Comparison of ENCODE assay signal across 3 fruit fly cellular contexts in the genomic region with DNA sequence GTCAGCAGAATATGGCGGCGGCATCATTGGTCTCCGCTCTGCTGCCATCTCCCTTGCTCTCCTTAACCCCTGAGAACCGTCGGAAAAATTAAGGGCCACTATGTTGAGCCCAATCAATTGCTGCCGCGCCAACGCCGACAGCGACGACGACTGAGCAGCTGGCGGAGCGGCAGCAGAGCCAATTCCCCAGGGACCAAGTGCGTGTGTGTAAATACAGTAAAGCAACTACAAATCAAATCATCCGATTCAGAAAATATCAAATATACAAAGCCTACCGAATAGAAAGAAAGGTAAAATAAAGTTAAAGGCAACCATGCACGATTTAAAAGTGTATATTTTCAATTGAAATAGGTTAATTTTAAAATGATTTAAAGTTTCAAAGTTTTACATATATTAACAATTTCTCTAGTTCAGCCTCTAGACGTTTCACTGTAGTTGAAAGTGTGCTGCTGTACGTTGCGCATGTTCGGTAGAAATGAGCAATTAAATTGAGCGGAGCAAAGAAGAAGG.
TF ChIP-seq lines count a peak whose summit lies in the region.

No protein-coding gene starts in this region.

TF ChIP-seq in whole organism, embryonic, 481 proteins besides CTCF, POLR2A, EP300 and RAD21 (continued from another document and continues in another):
- TF ChIP-seq maf-S (GFP tag; optimal IDR thresholded peaks at IDR 0.05; lab: Kevin White, UChicago) (peak; percentile 43), dysf (GFP tag; IDR thresholded peaks at IDR 0.05; lab: Robert Waterston, UW) (peak; percentile 73), CrebB (tag; optimal IDR thresholded peaks at IDR 0.05; lab: Kevin White, UChicago) (peak; percentile 27), CG4282 (GFP tag; optimal IDR thresholded peaks at IDR 0.05; lab: Kevin White, UChicago) (no peak), cg (GFP tag; optimal IDR thresholded peaks at IDR 0.05; lab: Kevin White, UChicago) (peak; percentile 32), CG1602 (GFP tag; optimal IDR thresholded peaks at IDR 0.05; lab: Kevin White, UChicago) (peak; percentile 8), cato (GFP tag; optimal IDR thresholded peaks at IDR 0.05; lab: Kevin White, UChicago; ENCODE audit: borderline replicate concordance) (no peak), CG13123 (GFP tag; optimal IDR thresholded peaks at IDR 0.05; lab: Kevin White, UChicago) (no peak), ewg (GFP tag; optimal IDR thresholded peaks at IDR 0.05; lab: Kevin White, UChicago) (peak; percentile 70), yki (optimal IDR thresholded peaks at IDR 0.05; lab: Kevin White, UChicago) (no peak), Hey (tag; optimal IDR thresholded peaks at IDR 0.05; lab: Kevin White, UChicago) (peak; percentile 12), fu2 (GFP tag; optimal IDR thresholded peaks at IDR 0.05; lab: Kevin White, UChicago) (no peak), sisA (GFP tag; IDR thresholded peaks at IDR 0.05; lab: Robert Waterston, UW) (peak; percentile 56; the same call in 1 of the 2 replicates), CG17328 (GFP tag; IDR thresholded peaks at IDR 0.05; lab: Robert Waterston, UW) (0 out of 2 replicates have a peak, but pooled peaks have one; percentile 19), CG8924 (tag; optimal IDR thresholded peaks at IDR 0.05; lab: Kevin White, UChicago) (peak; percentile 65), CG7556 (GFP tag; optimal IDR thresholded peaks at IDR 0.05; lab: Kevin White, UChicago) (peak; percentile 80), ken (GFP tag; IDR thresholded peaks at IDR 0.05; lab: Robert Waterston, UW) (peak; percentile 56; the same call in 2 of the 3 replicates), salm (tag; optimal IDR thresholded peaks at IDR 0.05; lab: Kevin White, UChicago) (peak; percentile 22), lab (GFP tag; optimal IDR thresholded peaks at IDR 0.05; lab: Kevin White, UChicago) (peak; percentile 85), pum (GFP tag; optimal IDR thresholded peaks at IDR 0.05; lab: Kevin White, UChicago) (peak; percentile 49), CG10147 (GFP tag; optimal IDR thresholded peaks at IDR 0.05; lab: Kevin White, UChicago) (peak; percentile 61), CG18262 (tag; optimal IDR thresholded peaks at IDR 0.05; lab: Kevin White, UChicago) (peak; percentile 62), CG14710 (tag; optimal IDR thresholded peaks at IDR 0.05; lab: Kevin White, UChicago) (peak; percentile 63), Mad (GFP tag; optimal IDR thresholded peaks at IDR 0.05; lab: Kevin White, UChicago) (peak; percentile 27), CG34376 (GFP tag; optimal IDR thresholded peaks at IDR 0.05; lab: Kevin White, UChicago) (peak; percentile 5), CG11504 (tag; optimal IDR thresholded peaks at IDR 0.05; lab: Kevin White, UChicago) (peak; percentile 71), CG4404 (GFP tag; IDR thresholded peaks at IDR 0.05; lab: Robert Waterston, UW) (peak; percentile 38; the same call in 1 of the 2 replicates), CG12155 (GFP tag; optimal IDR thresholded peaks at IDR 0.05; lab: Kevin White, UChicago) (peak; percentile 41), Adf1 (GFP tag; IDR thresholded peaks at IDR 0.05; lab: Robert Waterston, UW) (peak; percentile 87), CG32532 (GFP tag; IDR thresholded peaks at IDR 0.05; lab: Robert Waterston, UW) (peak; percentile 58; the same call in 1 of the 2 replicates), CG6854 (GFP tag; optimal IDR thresholded peaks at IDR 0.05; lab: Kevin White, UChicago) (peak; percentile 41), dmrt99B (tag; optimal IDR thresholded peaks at IDR 0.05; lab: Kevin White, UChicago) (peak; percentile 71), CG6683 (GFP tag; optimal IDR thresholded peaks at IDR 0.05; lab: Kevin White, UChicago) (peak; percentile 64), wdn (GFP tag; IDR thresholded peaks at IDR 0.05; lab: Robert Waterston, UW) (0 out of 2 replicates have a peak, but pooled peaks have one; percentile 16), Fer1 (GFP tag; optimal IDR thresholded peaks at IDR 0.05; lab: Kevin White, UChicago) (peak; percentile 78), sens-2 (GFP tag; IDR thresholded peaks at IDR 0.05; lab: Robert Waterston, UW) (no peak), Eip74EF (GFP tag; optimal IDR thresholded peaks at IDR 0.05; lab: Kevin White, UChicago) (peak in 1 of 2 experiments; percentile 53), CG43689 (GFP tag; IDR thresholded peaks at IDR 0.05; lab: Robert Waterston, UW) (no peak), ro (GFP tag; IDR thresholded peaks at IDR 0.05; lab: Robert Waterston, UW) (no peak), crc (GFP tag; optimal IDR thresholded peaks at IDR 0.05; lab: Kevin White, UChicago) (peak; percentile 15)

TF ChIP-seq in whole organism, prepupa, 60 proteins besides CTCF, POLR2A, EP300 and RAD21 (continued from another document):
- TF ChIP-seq Sox15 (GFP tag; optimal IDR thresholded peaks at IDR 0.05; lab: Kevin White, UChicago) (no peak), Lpt (GFP tag; optimal IDR thresholded peaks at IDR 0.05; lab: Kevin White, UChicago) (no peak), CG11762 (GFP tag; optimal IDR thresholded peaks at IDR 0.05; lab: Kevin White, UChicago; ENCODE audit: insufficient read depth) (no peak), salr (GFP tag; optimal IDR thresholded peaks at IDR 0.05; lab: Kevin White, UChicago) (no peak), dac (GFP tag; optimal IDR thresholded peaks at IDR 0.05; lab: Kevin White, UChicago) (no peak), Hr39 (GFP tag; optimal IDR thresholded peaks at IDR 0.05; lab: Kevin White, UChicago) (peak; percentile 9), pdm3 (GFP tag; optimal IDR thresholded peaks at IDR 0.05; lab: Kevin White, UChicago) (peak; percentile 28), CG3032 (tag; optimal IDR thresholded peaks at IDR 0.05; lab: Kevin White, UChicago) (peak; percentile 16), acj6 (GFP tag; optimal IDR thresholded peaks at IDR 0.05; lab: Kevin White, UChicago) (no peak), CG32006 (GFP tag; optimal IDR thresholded peaks at IDR 0.05; lab: Kevin White, UChicago) (peak; percentile 25), CG9139 (GFP tag; optimal IDR thresholded peaks at IDR 0.05; lab: Kevin White, UChicago) (no peak), net (GFP tag; optimal IDR thresholded peaks at IDR 0.05; lab: Kevin White, UChicago) (no peak), CG6854 (GFP tag; optimal IDR thresholded peaks at IDR 0.05; lab: Kevin White, UChicago) (no peak), Eip93F (GFP tag; optimal IDR thresholded peaks at IDR 0.05; lab: Kevin White, UChicago) (no peak), CG3919 (GFP tag; optimal IDR thresholded peaks at IDR 0.05; lab: Kevin White, UChicago) (peak; percentile 17), CG8632 (GFP tag; optimal IDR thresholded peaks at IDR 0.05; lab: Kevin White, UChicago) (peak; percentile 41), topi (GFP tag; optimal IDR thresholded peaks at IDR 0.05; lab: Kevin White, UChicago) (peak; percentile 43), CG10669 (GFP tag; optimal IDR thresholded peaks at IDR 0.05; lab: Kevin White, UChicago) (peak; percentile 47), CG8319 (GFP tag; optimal IDR thresholded peaks at IDR 0.05; lab: Kevin White, UChicago) (no peak), CG8119 (GFP tag; IDR thresholded peaks at IDR 0.05; lab: Robert Waterston, UW) (no peak), CG15336 (GFP tag; IDR thresholded peaks at IDR 0.05; lab: Robert Waterston, UW) (no peak), Ets96B (tag; optimal IDR thresholded peaks at IDR 0.05; lab: Kevin White, UChicago) (peak; percentile 49), Hr38 (GFP tag; optimal IDR thresholded peaks at IDR 0.05; lab: Kevin White, UChicago) (no peak), CG6808 (GFP tag; optimal IDR thresholded peaks at IDR 0.05; lab: Kevin White, UChicago) (peak; percentile 34), dsx (GFP tag; optimal IDR thresholded peaks at IDR 0.05; lab: Kevin White, UChicago; ENCODE audit: poor library complexity, severe bottlenecking) (peak; percentile 14), OdsH (GFP tag; optimal IDR thresholded peaks at IDR 0.05; lab: Kevin White, UChicago) (peak; percentile 23), CG16779 (tag; optimal IDR thresholded peaks at IDR 0.05; lab: Kevin White, UChicago) (no peak), Smox (GFP tag; optimal IDR thresholded peaks at IDR 0.05; lab: Kevin White, UChicago) (peak; percentile 25), svp (GFP tag; lab: Kevin White, UChicago) (peak; percentile 84), Sox102F (GFP tag; optimal IDR thresholded peaks at IDR 0.05; lab: Kevin White, UChicago) (peak; percentile 11), ss (GFP tag; optimal IDR thresholded peaks at IDR 0.05; lab: Kevin White, UChicago) (peak; percentile 42 to 58), eg (GFP tag; IDR thresholded peaks at IDR 0.05; lab: Robert Waterston, UW) (no peak), CG6792 (GFP tag; optimal IDR thresholded peaks at IDR 0.05; lab: Kevin White, UChicago) (no peak), Sox14 (GFP tag; optimal IDR thresholded peaks at IDR 0.05; lab: Kevin White, UChicago) (no peak), CG6276 (GFP tag; optimal IDR thresholded peaks at IDR 0.05; lab: Kevin White, UChicago) (no peak), CG6163 (GFP tag; IDR thresholded peaks at IDR 0.05; lab: Robert Waterston, UW) (peak; percentile 50; the same call in 1 of the 3 replicates), Met (GFP tag; optimal IDR thresholded peaks at IDR 0.05; lab: Kevin White, UChicago) (peak; percentile 43), Hr4 (GFP tag; optimal IDR thresholded peaks at IDR 0.05; lab: Kevin White, UChicago) (peak; percentile 11)

TF ChIP-seq in whole organism, wandering third instar larva, 38 proteins besides CTCF, POLR2A, EP300 and RAD21 (continued from another document):
- TF ChIP-seq dsf (GFP tag; optimal IDR thresholded peaks at IDR 0.05; lab: Kevin White, UChicago; ENCODE audit: borderline replicate concordance) (no peak), Sp1 (GFP tag; optimal IDR thresholded peaks at IDR 0.05; lab: Kevin White, UChicago) (peak; percentile 45), OdsH (GFP tag; optimal IDR thresholded peaks at IDR 0.05; lab: Kevin White, UChicago) (no peak), Hr78 (GFP tag; optimal IDR thresholded peaks at IDR 0.05; lab: Kevin White, UChicago) (no peak), Dfd (GFP tag; optimal IDR thresholded peaks at IDR 0.05; lab: Kevin White, UChicago) (no peak), usp (GFP tag; optimal IDR thresholded peaks at IDR 0.05; lab: Kevin White, UChicago) (no peak)
